Worm (Caenorhabditis elegans) whole organism, young adult: ENCODE data around the gene cul-6.
"Not testable (repeated sequence)": the region's sequence is repeated elsewhere in the genome, so short reads cannot be mapped to it uniquely, and the experiment has no call there.

ENCODE experiments used
- B0019.2 ChIP-seq: fragments of 200-800 bp; sonication (Bioruptor generic); conservative IDR thresholded peaks from 2 replicates; pipeline ENCODE4 v1.3.6; 2022; ENCODE audit warnings: missing genetic modification reagents, missing genetic modification characterization, missing compliant biosample characterization
- C17E4.6 ChIP-seq: fragments of 200-800 bp; sonication (Bioruptor generic); IDR thresholded peaks from 2 replicates; pipeline ENCODE4 v1.3.6; 2022; ENCODE audit warnings: missing genetic modification reagents, missing genetic modification characterization, missing compliant biosample characterization
- F22D6.2 ChIP-seq: sonication (generic microtip); optimal IDR thresholded peaks from 2 replicates; lab custom pipeline; 2016; ENCODE audit warnings: mild to moderate bottlenecking, missing genetic modification characterization, missing compliant biosample characterization
- F52B5.7 ChIP-seq: sonication (generic microtip); optimal IDR thresholded peaks from 2 replicates; lab custom pipeline; 2016; ENCODE audit warnings: mild to moderate bottlenecking, missing genetic modification characterization, missing compliant biosample characterization
- Y53F4B.3 ChIP-seq: fragments of 200-800 bp; sonication (Bioruptor generic); IDR thresholded peaks from 2 replicates; pipeline ENCODE4 v1.3.6; 2022; ENCODE audit warnings: missing genetic modification reagents, missing genetic modification characterization, missing compliant biosample characterization
- Y53G8AR.9 ChIP-seq: fragments of 200-800 bp; sonication (Bioruptor generic); conservative IDR thresholded peaks from 2 replicates; pipeline ENCODE4 v1.3.6; 2022; ENCODE audit warnings: missing genetic modification reagents, missing genetic modification characterization, missing compliant biosample characterization
- Y56A3A.18 ChIP-seq: fragments of 200-800 bp; sonication (Bioruptor generic); IDR thresholded peaks from 2 replicates; pipeline ENCODE4 v1.3.6; 2022; ENCODE audit warnings: missing genetic modification reagents, missing genetic modification characterization, missing compliant biosample characterization
- aptf-3 ChIP-seq: fragments of 200-800 bp; sonication (Bioruptor generic); IDR thresholded peaks from 2 replicates; pipeline ENCODE4 v1.3.6; 2022; ENCODE audit warnings: missing genetic modification characterization, missing compliant biosample characterization
- ccch-3 ChIP-seq: fragments of 200-800 bp; sonication (Bioruptor generic); optimal IDR thresholded peaks from 2 replicates; lab custom pipeline; 2018; ENCODE audit warnings: mild to moderate bottlenecking, missing genetic modification characterization, missing compliant biosample characterization
- cebp-1 ChIP-seq, 2 experiments: fragments of 200-800 bp in 1 of 2; sonication (Bioruptor generic) in 1 of 2; sonication (generic microtip) in 1 of 2; IDR thresholded peaks in 1 of 2; optimal IDR thresholded peaks in 1 of 2; 2 replicates each; pipeline versions ENCODE4 v1.3.6 to Lab custom; 2017 to 2022; ENCODE audit warnings: missing compliant biosample characterization in 2 of 2, missing genetic modification characterization in 2 of 2, mild to moderate bottlenecking in 1 of 2, missing genetic modification reagents in 1 of 2, moderate library complexity in 1 of 2
- ceh-27 ChIP-seq: fragments of 200-800 bp; sonication (Bioruptor generic); optimal IDR thresholded peaks from 2 replicates; lab custom pipeline; 2018; ENCODE audit warnings: mild to moderate bottlenecking, missing genetic modification characterization, moderate library complexity, missing compliant biosample characterization
- die-1 ChIP-seq: sonication (generic microtip); optimal IDR thresholded peaks from 2 replicates; lab custom pipeline; 2016; ENCODE audit warnings: missing genotype, mild to moderate bottlenecking, missing genetic modification characterization, missing compliant biosample characterization
- ekl-4 ChIP-seq: fragments of 200-800 bp; sonication (Bioruptor generic); IDR thresholded peaks from 2 replicates; pipeline ENCODE4 v1.3.6; 2022; ENCODE audit warnings: missing genetic modification reagents, missing genetic modification characterization, missing compliant biosample characterization
- hmg-1.2 ChIP-seq: fragments of 200-800 bp; sonication (Bioruptor generic); IDR thresholded peaks from 2 replicates; pipeline ENCODE4 v1.3.6; 2022; ENCODE audit warnings: missing genetic modification reagents, missing genetic modification characterization, missing compliant biosample characterization
- hmg-20 ChIP-seq: fragments of 200-800 bp; sonication (Bioruptor generic); IDR thresholded peaks from 2 replicates; pipeline ENCODE4 v1.3.6; 2022; ENCODE audit warnings: missing genetic modification reagents, missing genetic modification characterization, missing compliant biosample characterization
- lag-1 ChIP-seq: fragments of 200-800 bp; sonication (Bioruptor generic); IDR thresholded peaks from 2 replicates; pipeline ENCODE4 v1.3.6; 2022; ENCODE audit warnings: missing genetic modification reagents, missing genetic modification characterization, missing compliant biosample characterization
- lir-1 ChIP-seq: fragments of 200-800 bp; sonication (Bioruptor generic); conservative IDR thresholded peaks from 2 replicates; pipeline ENCODE4 v1.3.6; 2022; ENCODE audit warnings: missing genetic modification reagents, missing genetic modification characterization, missing compliant biosample characterization
- madf-8 ChIP-seq: fragments of 200-800 bp; sonication (Bioruptor generic); conservative IDR thresholded peaks from 2 replicates; pipeline ENCODE4 v1.3.6; 2022; ENCODE audit warnings: missing genetic modification reagents, missing genetic modification characterization, missing compliant biosample characterization
- mes-4 ChIP-seq: sonication (generic microtip); optimal IDR thresholded peaks from 2 replicates; lab custom pipeline; 2016; ENCODE audit warnings: missing genotype, missing genetic modification characterization, missing compliant biosample characterization
- nhr-120 ChIP-seq: fragments of 200-800 bp; sonication (Bioruptor generic); IDR thresholded peaks from 2 replicates; pipeline ENCODE4 v1.3.6; 2022; ENCODE audit warnings: missing genetic modification characterization, missing compliant biosample characterization
- nhr-179 ChIP-seq: sonication (generic microtip); optimal IDR thresholded peaks from 2 replicates; lab custom pipeline; 2016; ENCODE audit warnings: mild to moderate bottlenecking, missing genetic modification characterization, missing compliant biosample characterization
- nhr-27 ChIP-seq: fragments of 200-800 bp; sonication (Bioruptor generic); optimal IDR thresholded peaks from 2 replicates; lab custom pipeline; 2018; ENCODE audit warnings: mild to moderate bottlenecking, missing genetic modification characterization, moderate library complexity, missing compliant biosample characterization
- rcor-1 ChIP-seq: fragments of 200-800 bp; sonication (Bioruptor generic); IDR thresholded peaks from 2 replicates; pipeline ENCODE4 v1.3.6; 2022; ENCODE audit warnings: missing genetic modification reagents, missing genetic modification characterization, missing compliant biosample characterization
- rec-8 ChIP-seq, 2 experiments: sonication (generic microtip); optimal IDR thresholded peaks; 2 replicates each; lab custom pipeline; 2016; ENCODE audit warnings: mild to moderate bottlenecking in 2 of 2, missing genetic modification characterization in 2 of 2, missing genetic modification reagents in 2 of 2, missing genotype in 2 of 2, missing biosample characterization in 1 of 2, missing compliant biosample characterization in 1 of 2, moderate library complexity in 1 of 2
- rpc-1 ChIP-seq, 2 experiments: fragments of 150-350 bp in 1 of 2; sonication (generic microtip) in 1 of 2; optimal IDR thresholded peaks; 2 replicates each; lab custom pipeline; 2014 to 2018; ENCODE audit warnings: missing biosample characterization in 1 of 2, missing genetic modification characterization in 1 of 2, missing genetic modification reagents in 1 of 2, missing genotype in 1 of 2
- snpc-1.1 ChIP-seq: sonication (generic microtip); optimal IDR thresholded peaks from 2 replicates; lab custom pipeline; 2017; ENCODE audit warnings: missing genetic modification characterization, mild to moderate bottlenecking, missing compliant biosample characterization, antibody characterized with exemption, moderate library complexity, missing genotype, missing genetic modification reagents; ENCODE audit not compliant: insufficient read depth
- snpc-3.4 ChIP-seq: sonication (generic microtip); optimal IDR thresholded peaks from 2 replicates; lab custom pipeline; 2017; ENCODE audit warnings: missing genetic modification characterization, mild to moderate bottlenecking, missing compliant biosample characterization, antibody characterized with exemption, moderate library complexity, missing genotype, missing genetic modification reagents
- tlf-1 ChIP-seq: fragments of 200-800 bp; sonication (Bioruptor generic); optimal IDR thresholded peaks from 2 replicates; lab custom pipeline; 2018; ENCODE audit warnings: mild to moderate bottlenecking, missing genetic modification characterization, missing compliant biosample characterization
- zfh-2 ChIP-seq: fragments of 200-800 bp; sonication (Bioruptor generic); conservative IDR thresholded peaks from 2 replicates; pipeline ENCODE4 v1.3.6; 2022; ENCODE audit warnings: missing genetic modification reagents, missing genetic modification characterization, missing compliant biosample characterization
- ztf-18 ChIP-seq: sonication (generic microtip); optimal IDR thresholded peaks from 2 replicates; lab custom pipeline; 2016; ENCODE audit warnings: missing genotype, mild to moderate bottlenecking, missing genetic modification characterization, missing compliant biosample characterization
- ztf-3 ChIP-seq: fragments of 200-800 bp; sonication (Bioruptor generic); optimal IDR thresholded peaks from 2 replicates; lab custom pipeline; 2018; ENCODE audit warnings: mild to moderate bottlenecking, missing genetic modification characterization, missing compliant biosample characterization
- ztf-6 ChIP-seq: fragments of 200-800 bp; sonication (Bioruptor generic); IDR thresholded peaks from 2 replicates; pipeline ENCODE4 v1.3.6; 2022; ENCODE audit warnings: missing genetic modification reagents, missing genetic modification characterization, missing compliant biosample characterization

Gene cul-6

DNA sequence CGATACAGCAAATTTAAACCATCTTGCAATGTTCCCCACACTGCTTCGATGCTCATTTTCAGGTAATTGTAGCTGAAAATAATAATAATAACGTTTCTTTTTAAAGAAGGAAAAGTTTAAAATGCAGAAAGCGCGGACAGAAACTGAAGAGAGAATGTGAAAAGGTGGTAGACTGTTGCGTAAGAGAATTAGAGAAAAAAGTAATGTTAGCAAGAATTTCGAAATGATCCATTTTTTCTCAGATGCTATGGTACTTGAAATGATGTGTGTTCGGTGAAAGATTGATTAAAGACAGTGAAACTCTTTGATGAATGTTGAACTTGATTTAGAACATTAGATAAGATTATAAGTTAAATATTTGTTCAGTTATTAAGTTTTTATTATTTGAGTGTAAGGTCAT, at the start of gene cul-6:
cul-6 (minus strand) TSS at position 79 of the 400 bp plus-strand sequence.
- no peak for TF ChIP-seq ccch-3 (GFP tag; lab: Kevin White, UChicago)
- TF ChIP-seq ztf-6, result no peak
- no peak for TF ChIP-seq Y56A3A.18 (GFP tag; lab: Robert Waterston, UW)
- TF ChIP-seq F52B5.7 (tag; lab: Kevin White, UChicago), result no peak
- no peak for TF ChIP-seq cebp-1 (GFP tag; IDR thresholded peaks at IDR 0.05; lab: Robert Waterston, UW)
- TF ChIP-seq cebp-1 (tag; optimal IDR thresholded peaks at IDR 0.05; lab: Kevin White, UChicago), result peak; percentile 55
- no peak for TF ChIP-seq ztf-3 (GFP tag; lab: Kevin White, UChicago)
- no peak for TF ChIP-seq lir-1
- no peak for TF ChIP-seq nhr-179
- TF ChIP-seq C17E4.6 (GFP tag; lab: Robert Waterston, UW), result no peak

DNA sequence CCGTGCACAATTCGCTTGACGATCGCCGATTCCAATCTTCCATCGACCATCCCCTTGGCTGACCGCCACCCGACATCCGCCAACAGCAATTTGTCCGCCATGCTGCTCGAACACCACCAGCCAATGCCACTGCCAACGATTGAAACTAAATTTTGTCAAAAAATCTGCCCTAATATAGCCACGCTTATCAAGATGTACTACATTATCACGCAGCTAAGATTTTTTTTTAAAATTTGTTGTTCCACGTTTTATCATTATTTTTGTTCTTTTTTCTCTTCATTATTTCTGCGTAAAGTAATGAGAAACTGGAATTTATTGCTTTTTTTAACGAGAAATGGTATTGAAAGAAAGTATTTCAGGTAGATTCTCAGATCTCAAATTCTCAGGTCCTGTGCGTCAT, 49.1 kb upstream of the cul-6 start, which contains the start of gene C26H9A.3:
C26H9A.3 (minus strand) TSS at position 101 of the 400 bp plus-strand sequence.
- not testable (repeated sequence) for TF ChIP-seq hmg-20, aptf-3, B0019.2 (GFP tag; lab: Robert Waterston, UW)

DNA sequence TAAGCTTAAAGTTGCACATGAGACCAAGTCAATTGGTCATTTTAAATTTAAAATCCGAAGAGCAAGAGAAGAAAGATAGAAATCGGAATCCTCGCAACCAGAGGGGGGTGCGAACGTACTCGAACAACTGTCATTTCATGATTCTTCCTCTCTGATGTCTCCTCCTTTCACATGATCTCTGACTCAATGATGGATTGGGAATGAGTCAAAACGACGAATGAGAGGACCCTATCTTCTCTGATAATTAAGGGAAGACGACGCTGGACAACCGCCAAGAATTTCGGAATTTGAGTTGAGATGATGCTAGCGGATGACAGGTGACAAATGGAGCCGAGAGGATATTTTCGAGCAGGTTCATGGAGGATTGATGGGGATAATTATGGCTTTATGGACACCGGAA, 47.1 kb upstream of the cul-6 start:
- no peak for TF ChIP-seq zfh-2 (GFP tag; lab: Robert Waterston, UW)
- TF ChIP-seq rpc-1 (optimal IDR thresholded peaks at IDR 0.05; lab: Kevin White, UChicago), result no peak
- no peak for TF ChIP-seq rpc-1 (tag; optimal IDR thresholded peaks at IDR 0.05; lab: Kevin White, UChicago)
- TF ChIP-seq lir-1, result no peak
- no peak for TF ChIP-seq Y53F4B.3
- TF ChIP-seq nhr-27 (tag; lab: Kevin White, UChicago), result no peak
- TF ChIP-seq nhr-120, result no peak
- no peak for TF ChIP-seq ztf-3 (GFP tag; lab: Kevin White, UChicago)
- TF ChIP-seq mes-4 (tag; lab: Kevin White, UChicago), result no peak
- no peak for TF ChIP-seq lag-1
- no peak for TF ChIP-seq hmg-1.2 (GFP tag; lab: Robert Waterston, UW)
- no peak for TF ChIP-seq tlf-1 (GFP tag; lab: Kevin White, UChicago)
- no peak for TF ChIP-seq ekl-4 (GFP tag; lab: Robert Waterston, UW)
- no peak for TF ChIP-seq snpc-1.1 (tag; lab: Kevin White, UChicago)
- TF ChIP-seq die-1 (tag; lab: Kevin White, UChicago), result no peak
- TF ChIP-seq B0019.2 (GFP tag; lab: Robert Waterston, UW), result no peak

DNA sequence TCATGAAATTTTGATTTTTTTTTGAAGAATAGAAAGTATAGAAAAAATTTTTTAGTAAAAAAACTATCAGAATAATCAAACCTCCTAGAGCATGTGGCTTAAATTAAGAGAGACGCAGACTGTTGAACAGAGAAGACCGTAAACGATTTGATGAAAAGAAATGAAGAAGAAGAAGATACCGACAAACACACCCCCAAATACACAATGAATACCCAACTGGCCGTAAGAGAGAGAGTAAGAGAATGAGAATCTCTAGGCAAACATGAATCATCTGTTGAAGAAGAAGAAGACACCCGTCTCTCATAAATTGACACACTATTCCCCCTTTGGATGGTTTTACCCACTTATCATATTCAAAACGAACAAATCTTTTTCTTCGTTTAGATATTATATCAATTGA, 43.6 kb upstream of the cul-6 start:
- no peak for TF ChIP-seq mes-4 (tag; lab: Kevin White, UChicago)
- no peak for TF ChIP-seq snpc-3.4 (tag; lab: Kevin White, UChicago)
- TF ChIP-seq rcor-1 (GFP tag; lab: Robert Waterston, UW), result no peak
- TF ChIP-seq ztf-18, result no peak
- TF ChIP-seq ceh-27 (GFP tag; lab: Kevin White, UChicago), result no peak

DNA sequence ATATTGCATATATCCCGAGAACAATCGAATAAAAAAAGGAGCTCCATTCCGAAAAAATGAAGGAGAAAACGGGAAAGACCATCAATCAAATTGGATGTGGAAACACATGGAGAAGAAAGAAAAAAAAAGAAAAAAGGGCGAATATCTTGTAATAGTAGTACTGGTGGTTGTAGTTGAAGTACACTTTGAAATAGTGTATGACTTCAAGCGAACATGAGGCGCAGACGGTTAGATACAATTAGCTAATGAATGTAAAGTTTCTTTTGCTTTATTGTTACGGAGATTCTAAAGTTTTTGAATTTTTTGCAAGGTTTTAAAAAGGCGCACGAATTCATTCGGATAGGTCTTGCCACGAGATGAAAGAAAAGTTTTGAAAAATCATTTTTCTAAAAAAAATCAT, 42.2 kb upstream of the cul-6 start:
- TF ChIP-seq nhr-27 (tag; lab: Kevin White, UChicago) (no peak), Y53G8AR.9 (no peak), rec-8 (tag; optimal IDR thresholded peaks at IDR 0.05; lab: Kevin White, UChicago) (no peak), F22D6.2 (no peak), madf-8 (no peak)
